Worm (Caenorhabditis elegans) whole organism, L4 larva: ENCODE measurements around the gene C27D6.15.

ENCODE experiments used
- F37D6.2 ChIP-seq: sonication (generic microtip); optimal IDR thresholded peaks from 2 replicates; lab custom pipeline; 2016; ENCODE audit warnings: mild to moderate bottlenecking, missing genetic modification characterization, missing compliant biosample characterization
- F44E2.7 ChIP-seq: fragments of 200-800 bp; sonication (Bioruptor generic); IDR thresholded peaks from 2 replicates; pipeline ENCODE4 v2.1.2; 2022; ENCODE audit warnings: missing genetic modification characterization, missing compliant biosample characterization
- aly-2 ChIP-seq: sonication (generic microtip); optimal IDR thresholded peaks from 2 replicates; lab custom pipeline; 2018; ENCODE audit warnings: missing biosample characterization, missing genetic modification characterization
- daf-19 ChIP-seq: fragments of 200-800 bp; sonication (Bioruptor generic); conservative IDR thresholded peaks from 2 replicates; pipeline ENCODE4 v1.3.6; 2022; ENCODE audit warnings: missing genetic modification characterization, missing compliant biosample characterization
- egl-27 ChIP-seq: sonication (generic microtip); optimal IDR thresholded peaks from 3 replicates; lab custom pipeline; 2017; ENCODE audit warnings: missing biosample characterization, missing genetic modification reagents, missing genetic modification characterization
- hlh-11 ChIP-seq: fragments of 200-800 bp; sonication (Bioruptor generic); optimal IDR thresholded peaks from 2 replicates; lab custom pipeline; 2018; ENCODE audit warnings: mild to moderate bottlenecking, missing genetic modification characterization, missing compliant biosample characterization
- hlh-30 ChIP-seq: sonication (generic microtip); optimal IDR thresholded peaks from 2 replicates; lab custom pipeline; 2017; ENCODE audit warnings: antibody characterized with exemption, mild to moderate bottlenecking, missing genetic modification characterization, missing compliant biosample characterization; ENCODE audit not compliant: insufficient read depth
- lin-13 ChIP-seq: fragments of 150-350 bp; optimal IDR thresholded peaks from 2 replicates; lab custom pipeline; 2014; ENCODE audit warnings: missing biosample characterization, missing genetic modification reagents, missing genetic modification characterization
- mes-2 ChIP-seq: sonication (generic microtip); optimal IDR thresholded peaks from 2 replicates; lab custom pipeline; 2016; ENCODE audit warnings: missing genotype, mild to moderate bottlenecking, missing genetic modification characterization, missing compliant biosample characterization; ENCODE audit not compliant: poor library complexity, severe bottlenecking
- nhr-11 ChIP-seq: fragments of 150-350 bp; optimal IDR thresholded peaks from 2 replicates; lab custom pipeline; 2014; ENCODE audit warnings: missing biosample characterization, missing genetic modification characterization
- pha-4 ChIP-seq, 2 experiments: fragments of 150-350 bp in 1 of 2; fragments of 200-800 bp in 1 of 2; sonication (Bioruptor generic) in 1 of 2; IDR thresholded peaks in 1 of 2; optimal IDR thresholded peaks in 1 of 2; 2 replicates each; pipeline versions ENCODE4 v1.3.6 to Lab custom; 2014 to 2022; ENCODE audit warnings: missing genetic modification characterization in 2 of 2, missing genetic modification reagents in 2 of 2, missing biosample characterization in 1 of 2, missing compliant biosample characterization in 1 of 2
- snpc-1.2 ChIP-seq: fragments of 200-800 bp; sonication (Bioruptor generic); IDR thresholded peaks from 2 replicates; pipeline ENCODE4 v1.3.6; 2022; ENCODE audit warnings: missing genetic modification reagents, missing genetic modification characterization, missing compliant biosample characterization

DNA sequence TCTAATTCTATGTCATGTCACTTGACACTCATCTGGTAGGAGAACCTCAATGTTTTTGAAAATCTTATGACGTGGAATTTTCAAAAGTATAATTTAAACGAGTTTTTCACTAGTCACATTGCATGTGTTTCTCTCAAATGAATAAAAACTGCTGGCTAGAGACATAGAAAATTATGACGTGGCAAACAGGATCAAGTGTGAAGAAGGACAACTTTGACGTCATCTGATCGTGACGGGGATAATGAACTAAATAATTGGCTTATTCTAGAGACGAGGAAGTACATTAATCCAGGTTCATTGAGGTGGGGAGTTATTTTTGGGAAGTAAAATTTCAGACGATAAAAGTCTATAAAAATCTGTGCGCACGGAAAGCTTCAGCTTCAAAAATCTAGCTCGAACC is 11.5 kb downstream of the C27D6.15 start:
- no peak for TF ChIP-seq F44E2.7
- TF ChIP-seq aly-2 (tag; lab: Kevin White, UChicago): no peak
- TF ChIP-seq snpc-1.2 (GFP tag; lab: Robert Waterston, UW): no peak
- no peak for TF ChIP-seq hlh-30 (tag; lab: Kevin White, UChicago)
- no peak for TF ChIP-seq hlh-11
- TF ChIP-seq daf-19 (GFP tag; lab: Robert Waterston, UW): no peak
- TF ChIP-seq pha-4 (GFP tag; IDR thresholded peaks at IDR 0.05; lab: Robert Waterston, UW): no peak
- TF ChIP-seq pha-4 (tag; optimal IDR thresholded peaks at IDR 0.05; lab: Kevin White, UChicago): no peak
- no peak for TF ChIP-seq egl-27 (tag; lab: Kevin White, UChicago)
- no peak for TF ChIP-seq F37D6.2 (tag; lab: Kevin White, UChicago)
- no peak for TF ChIP-seq mes-2 (tag; lab: Kevin White, UChicago)
- no peak for TF ChIP-seq nhr-11 (tag; lab: Kevin White, UChicago)
- no peak for TF ChIP-seq lin-13 (GFP tag; lab: Kevin White, UChicago)
